Fruit fly (Drosophila melanogaster) whole organism, embryonic: ENCODE results near the gene Vsx1.

ENCODE experiments used
- CG15479 ChIP-seq: fragments of 200-800 bp; sonication (Bioruptor generic); optimal IDR thresholded peaks from 3 replicates; lab custom pipeline; 2019; ENCODE audit warnings: missing biosample characterization, mild to moderate bottlenecking, missing genetic modification characterization, moderate library complexity
- CG17829 ChIP-seq: fragments of 200-800 bp; optimal IDR thresholded peaks from 2 replicates; lab custom pipeline; 2019; ENCODE audit warnings: missing biosample characterization, mild to moderate bottlenecking, missing genetic modification characterization, moderate library complexity
- Hand ChIP-seq: fragments of 200-800 bp; sonication (Bioruptor generic); optimal IDR thresholded peaks from 2 replicates; lab custom pipeline; 2017; ENCODE audit warnings: mild to moderate bottlenecking, missing biosample characterization, missing genetic modification reagents, missing genetic modification characterization
- Spps ChIP-seq: fragments of 200-800 bp; sonication (Bioruptor generic); optimal IDR thresholded peaks from 2 replicates; lab custom pipeline; 2018; ENCODE audit warnings: missing biosample characterization, mild to moderate bottlenecking, missing genetic modification characterization
- ara ChIP-seq: fragments of 200-800 bp; sonication (Bioruptor generic); IDR thresholded peaks from 2 replicates; pipeline ENCODE4 v1.3.6; 2022; ENCODE audit warnings: missing biosample characterization, missing genetic modification characterization
- hth ChIP-seq: fragments of >200 bp; optimal IDR thresholded peaks from 2 replicates; lab custom pipeline; 2017; ENCODE audit warnings: inconsistent platforms

dm6 chrX:5560503-5560902 lies 33.6 kb upstream of the Vsx1 start:
- no peak for TF ChIP-seq Spps (tag; lab: Kevin White, UChicago)
- TF ChIP-seq CG15479 (GFP tag; lab: Kevin White, UChicago), result peak; percentile 68
- no peak for TF ChIP-seq hth (lab: Kevin White, UChicago)
- TF ChIP-seq Hand (GFP tag; lab: Kevin White, UChicago), result no peak
- TF ChIP-seq CG17829 (tag; lab: Kevin White, UChicago), result peak; percentile 20
- no peak for TF ChIP-seq ara (GFP tag; lab: Robert Waterston, UW)
